Worm (Caenorhabditis elegans) whole organism, midembryonic: ENCODE results near the gene F40F8.11.

Experiments used
- T22C8.4 ChIP-seq: fragments of 200-800 bp; sonication (Bioruptor generic); IDR thresholded peaks from 2 replicates; pipeline ENCODE4 v1.3.6; 2022; ENCODE audit warnings: missing genetic modification characterization, missing compliant biosample characterization
- cog-1 ChIP-seq: sonication (generic microtip); optimal IDR thresholded peaks from 2 replicates; lab custom pipeline; 2016; ENCODE audit warnings: missing genetic modification characterization, missing compliant biosample characterization
- flt-1 ChIP-seq: fragments of 200-800 bp; sonication (Bioruptor generic); IDR thresholded peaks from 2 replicates; pipeline ENCODE4 v1.3.6; 2022; ENCODE audit warnings: missing genetic modification characterization, missing compliant biosample characterization
- klf-2 ChIP-seq: fragments of 200-800 bp; sonication (Bioruptor generic); conservative IDR thresholded peaks from 2 replicates; pipeline ENCODE4 v1.3.6; 2022; ENCODE audit warnings: missing genetic modification reagents, missing genetic modification characterization, missing compliant biosample characterization
- med-1 ChIP-seq: sonication (generic microtip); optimal IDR thresholded peaks from 2 replicates; lab custom pipeline; 2017; ENCODE audit warnings: missing genetic modification characterization, mild to moderate bottlenecking, missing compliant biosample characterization, antibody characterized with exemption, missing genetic modification reagents; ENCODE audit not compliant: insufficient read depth
- tab-1 ChIP-seq: fragments of 200-800 bp; sonication (Bioruptor generic); IDR thresholded peaks from 2 replicates; pipeline ENCODE4 v1.3.6; 2022; ENCODE audit warnings: missing genetic modification characterization, missing compliant biosample characterization
- ztf-23 ChIP-seq: fragments of 200-800 bp; sonication (Bioruptor generic); IDR thresholded peaks from 2 replicates; pipeline ENCODE4 v1.3.6; 2022; ENCODE audit warnings: missing genetic modification reagents, missing genetic modification characterization, missing compliant biosample characterization
- ztf-29 ChIP-seq: fragments of 200-800 bp; sonication (Bioruptor generic); IDR thresholded peaks from 2 replicates; pipeline ENCODE4 v1.3.6; 2022; ENCODE audit warnings: missing genetic modification reagents, missing genetic modification characterization, missing compliant biosample characterization

DNA sequence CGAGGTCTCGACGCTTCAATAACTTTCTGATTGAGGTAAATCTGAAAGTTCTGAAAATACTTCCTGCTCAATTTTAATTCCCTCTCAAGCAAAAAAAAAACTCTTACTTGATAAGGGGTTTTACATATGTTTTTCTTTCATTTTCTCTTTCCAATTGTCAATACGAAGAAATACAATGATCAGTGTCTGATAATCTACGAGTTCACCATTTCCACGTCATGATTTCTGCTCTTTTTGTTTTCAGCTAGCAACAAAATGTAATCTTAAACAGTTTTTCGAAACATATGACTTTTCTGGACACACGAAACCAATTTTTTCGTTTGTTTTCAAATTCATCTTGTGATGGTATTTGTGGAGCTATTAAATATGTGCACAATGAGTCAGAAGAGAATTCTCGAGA lies 23.8 kb upstream of the F40F8.11 start:
- no peak for TF ChIP-seq ztf-23
- TF ChIP-seq T22C8.4 (GFP tag; lab: Robert Waterston, UW) = no peak
- no peak for TF ChIP-seq klf-2 (GFP tag; lab: Robert Waterston, UW)
- no peak for TF ChIP-seq tab-1 (GFP tag; lab: Robert Waterston, UW)
- TF ChIP-seq cog-1 (tag; lab: Kevin White, UChicago) = no peak
- TF ChIP-seq ztf-29 (GFP tag; lab: Robert Waterston, UW) = no peak
- TF ChIP-seq med-1 (GFP tag; lab: Kevin White, UChicago) = no peak
- TF ChIP-seq flt-1 (GFP tag; lab: Robert Waterston, UW) = no peak
